Fruit fly (Drosophila melanogaster): ENCODE data around the gene CG1440.

DNA sequence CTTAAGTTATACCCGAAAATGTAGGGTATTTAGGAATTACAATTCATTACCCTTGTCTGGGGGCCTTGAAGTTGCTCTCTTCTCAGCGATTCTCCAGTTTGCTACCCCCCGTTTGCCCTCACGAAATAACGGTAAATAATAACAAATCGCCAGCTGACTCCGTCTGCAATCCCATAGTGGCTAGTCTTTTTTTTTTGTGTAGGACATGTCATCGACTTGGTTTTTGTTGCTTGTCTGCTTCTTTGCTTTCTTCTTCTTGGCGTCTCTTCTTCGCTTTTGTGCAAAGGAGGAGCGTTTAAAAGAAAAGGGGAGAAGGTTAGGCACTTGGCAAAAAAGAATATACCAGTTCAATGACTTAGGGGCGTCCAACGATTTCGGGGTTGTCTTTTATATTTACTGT is 20.6 kb upstream of the CG1440 start:
- TF ChIP-seq fru (GFP tag; optimal IDR thresholded peaks at IDR 0.05), result no peak
- TF ChIP-seq pan (optimal IDR thresholded peaks at IDR 0.05), result no peak
- no peak for TF ChIP-seq GATAd (GFP tag; optimal IDR thresholded peaks at IDR 0.05)

Measured in whole organism, wandering third instar larva.